Worm (Caenorhabditis elegans) whole organism, L3 larva: Measurements from ENCODE around the gene actl-1.

Source experiments
- elt-2 ChIP-seq: sonication (generic microtip); optimal IDR thresholded peaks from 2 replicates; lab custom pipeline; 2016; ENCODE audit warnings: missing genetic modification reagents, mild to moderate bottlenecking, missing genetic modification characterization, missing compliant biosample characterization
- elt-3 ChIP-seq, 3 experiments: fragments of 150-350 bp in 1 of 3; sonication (generic microtip) in 2 of 3; optimal IDR thresholded peaks; 2 replicates in 2 of 3; 4 replicates in 1 of 3; lab custom pipeline; 2014 to 2017; ENCODE audit warnings: missing biosample characterization in 3 of 3, missing genetic modification characterization in 3 of 3
- fkh-10 ChIP-seq: sonication (generic microtip); optimal IDR thresholded peaks from 2 replicates; lab custom pipeline; 2017; ENCODE audit warnings: missing biosample characterization, missing genetic modification reagents, missing genetic modification characterization
- fos-1 ChIP-seq: fragments of 150-350 bp; optimal IDR thresholded peaks from 2 replicates; lab custom pipeline; 2014; ENCODE audit warnings: missing biosample characterization, missing genetic modification characterization
- lin-15B ChIP-seq: fragments of 150-350 bp; optimal IDR thresholded peaks from 2 replicates; lab custom pipeline; 2014; ENCODE audit warnings: missing biosample characterization, missing genetic modification characterization
- lin-39 ChIP-seq: fragments of 150-350 bp; optimal IDR thresholded peaks from 2 replicates; lab custom pipeline; 2018; ENCODE audit warnings: missing biosample characterization, missing genetic modification reagents, missing genetic modification characterization
- mdl-1 ChIP-seq: fragments of 150-350 bp; optimal IDR thresholded peaks from 2 replicates; lab custom pipeline; 2014; ENCODE audit warnings: missing biosample characterization, missing genetic modification characterization
- nhr-11 ChIP-seq: fragments of 150-350 bp; optimal IDR thresholded peaks from 2 replicates; lab custom pipeline; 2014; ENCODE audit warnings: missing biosample characterization, missing genetic modification characterization
- nhr-77 ChIP-seq: fragments of 150-350 bp; optimal IDR thresholded peaks from 2 replicates; lab custom pipeline; 2014; ENCODE audit warnings: missing biosample characterization, missing genetic modification characterization
- pqm-1 ChIP-seq: fragments of 150-350 bp; optimal IDR thresholded peaks from 2 replicates; lab custom pipeline; 2017; ENCODE audit warnings: missing biosample characterization, missing genetic modification characterization, inconsistent platforms
- skn-1 ChIP-seq: fragments of 150-350 bp; optimal IDR thresholded peaks from 2 replicates; lab custom pipeline; 2014; ENCODE audit warnings: missing biosample characterization, missing genetic modification characterization
- snpc-4 ChIP-seq: fragments of 150-350 bp; optimal IDR thresholded peaks from 2 replicates; lab custom pipeline; 2014; ENCODE audit warnings: missing biosample characterization, missing genetic modification characterization
- ztf-11 ChIP-seq: fragments of 150-350 bp; optimal IDR thresholded peaks from 2 replicates; lab custom pipeline; 2014; ENCODE audit warnings: missing biosample characterization, missing genetic modification characterization
- ztf-4 ChIP-seq: fragments of 150-350 bp; optimal IDR thresholded peaks from 2 replicates; lab custom pipeline; 2014; ENCODE audit warnings: missing biosample characterization, missing genetic modification characterization

- TF ChIP-seq fkh-10 (GFP tag; lab: Kevin White, UChicago) (no peak), pqm-1 (tag; lab: Kevin White, UChicago) (peak; percentile 76), elt-2 (tag; lab: Kevin White, UChicago) (peak; percentile 67), lin-39 (tag; lab: Kevin White, UChicago) (no peak), fos-1 (tag; lab: Kevin White, UChicago) (no peak), snpc-4 (tag; lab: Kevin White, UChicago) (no peak), lin-15B (tag; lab: Kevin White, UChicago) (no peak), skn-1 (tag; lab: Kevin White, UChicago) (no peak), nhr-11 (tag; lab: Kevin White, UChicago) (no peak), nhr-77 (tag; lab: Kevin White, UChicago) (no peak), mdl-1 (tag; lab: Kevin White, UChicago) (no peak), ztf-4 (tag; lab: Kevin White, UChicago) (no peak), ztf-11 (no peak), elt-3 (tag; optimal IDR thresholded peaks at IDR 0.05; lab: Kevin White, UChicago) (no peak)
Measured at ce11 chrX:6476540-6476939, 23.1 kb downstream of the actl-1 start, which contains the start of gene C15B12.1.
